Worm (Caenorhabditis elegans) whole organism, early embryonic: ENCODE measurements around the gene srh-47.

Experiments used
- aly-1 ChIP-seq: sonication (generic microtip); optimal IDR thresholded peaks from 2 replicates; lab custom pipeline; 2016; ENCODE audit warnings: missing genetic modification characterization, missing compliant biosample characterization
- ama-1 ChIP-seq: fragments of 150-350 bp; optimal IDR thresholded peaks from 2 replicates; lab custom pipeline; 2014
- ceh-13 ChIP-seq: fragments of 200-800 bp; sonication (Bioruptor generic); optimal IDR thresholded peaks from 2 replicates; lab custom pipeline; 2018; ENCODE audit warnings: mild to moderate bottlenecking, missing genetic modification characterization, missing compliant biosample characterization
- ceh-36 ChIP-seq: sonication (generic microtip); optimal IDR thresholded peaks from 2 replicates; lab custom pipeline; 2016; ENCODE audit warnings: missing genetic modification characterization, inconsistent platforms, missing compliant biosample characterization
- ets-7 ChIP-seq: sonication (generic microtip); optimal IDR thresholded peaks from 2 replicates; lab custom pipeline; 2016; ENCODE audit warnings: missing genotype, missing genetic modification characterization, missing compliant biosample characterization
- flt-1 ChIP-seq: fragments of 200-800 bp; sonication (Bioruptor generic); IDR thresholded peaks from 2 replicates; pipeline ENCODE4 v1.3.6; 2022; ENCODE audit warnings: missing genetic modification characterization, missing compliant biosample characterization
- hmbx-1 ChIP-seq: sonication (generic microtip); optimal IDR thresholded peaks from 2 replicates; lab custom pipeline; 2016; ENCODE audit warnings: mild to moderate bottlenecking, missing genetic modification characterization, missing compliant biosample characterization
- hnd-1 ChIP-seq: sonication (generic microtip); optimal IDR thresholded peaks from 2 replicates; lab custom pipeline; 2016; ENCODE audit warnings: missing genetic modification characterization, missing compliant biosample characterization
- sea-1 ChIP-seq: fragments of 200-800 bp; sonication (Bioruptor generic); conservative IDR thresholded peaks from 2 replicates; pipeline ENCODE4 v1.3.6; 2022; ENCODE audit warnings: missing genetic modification characterization, missing compliant biosample characterization
- tra-4 ChIP-seq: sonication (generic microtip); optimal IDR thresholded peaks from 2 replicates; lab custom pipeline; 2017; ENCODE audit warnings: missing genetic modification characterization, missing compliant biosample characterization

- TF ChIP-seq ceh-36 (tag; lab: Kevin White, UChicago) (no peak), ama-1 (no peak), ceh-13 (GFP tag; lab: Kevin White, UChicago) (no peak), ets-7 (no peak), flt-1 (no peak), aly-1 (tag; lab: Kevin White, UChicago) (no peak), tra-4 (tag; lab: Kevin White, UChicago) (no peak), sea-1 (GFP tag; lab: Robert Waterston, UW) (no peak), hnd-1 (no peak), hmbx-1 (no peak)
These were observed 28.7 kb upstream of the srh-47 start, which contains the start of gene F47G9.6 for ce11 chrV:11329100-11329499.
